Fruit fly (Drosophila melanogaster) whole organism, embryonic: ENCODE results near the gene Lcp65Ac.
A peak's percentile ranks its signal among the peaks of the same experiment; 100 is the strongest.

ENCODE experiments used
- Awh ChIP-seq: fragments of 200-800 bp; sonication (Bioruptor generic); IDR thresholded peaks from 2 replicates; pipeline ENCODE4, ENCODE4 v1.3.6; 2022; ENCODE audit warnings: missing biosample characterization, missing genetic modification characterization
- B-H1 ChIP-seq: fragments of 200-800 bp; sonication (Bioruptor generic); IDR thresholded peaks from 3 replicates; pipeline ENCODE4 v1.3.6; 2022; ENCODE audit warnings: missing biosample characterization, missing genetic modification characterization
- Bgb ChIP-seq: fragments of 200-800 bp; sonication (Bioruptor generic); IDR thresholded peaks from 2 replicates; pipeline ENCODE4 v1.3.6; 2022; ENCODE audit warnings: missing biosample characterization, missing genetic modification characterization; ENCODE audit not compliant: partially characterized antibody
- BtbVII ChIP-seq: fragments of 200-800 bp; sonication (Bioruptor generic); optimal IDR thresholded peaks from 3 replicates; lab custom pipeline; 2017; ENCODE audit warnings: missing biosample characterization, mild to moderate bottlenecking, missing genetic modification characterization
- CG10147 ChIP-seq: fragments of 200-800 bp; sonication (Bioruptor generic); optimal IDR thresholded peaks from 2 replicates; lab custom pipeline; 2019; ENCODE audit warnings: missing biosample characterization, mild to moderate bottlenecking, missing genetic modification characterization, moderate library complexity
- CG10267 ChIP-seq: fragments of 200-800 bp; sonication (Bioruptor generic); optimal IDR thresholded peaks from 2 replicates; lab custom pipeline; 2018; ENCODE audit warnings: missing biosample characterization, mild to moderate bottlenecking, missing genetic modification characterization, moderate library complexity
- CG11560 ChIP-seq: fragments of 200-800 bp; sonication (Bioruptor generic); IDR thresholded peaks from 3 replicates; pipeline ENCODE4 v1.3.6; 2022; ENCODE audit warnings: missing biosample characterization, missing genetic modification characterization
- CG12104 ChIP-seq: fragments of 200-800 bp; sonication (Bioruptor generic); optimal IDR thresholded peaks from 3 replicates; lab custom pipeline; 2016; ENCODE audit warnings: missing biosample characterization, missing genetic modification characterization
- CG12659 ChIP-seq: fragments of 200-800 bp; sonication (Bioruptor generic); optimal IDR thresholded peaks from 3 replicates; lab custom pipeline; 2017; ENCODE audit warnings: mild to moderate bottlenecking, missing biosample characterization, missing genetic modification reagents, missing genetic modification characterization
- CG12942 ChIP-seq: fragments of 200-800 bp; sonication (Bioruptor generic); optimal IDR thresholded peaks from 3 replicates; lab custom pipeline; 2016; ENCODE audit warnings: missing biosample characterization, missing genetic modification characterization
- CG13296 ChIP-seq: fragments of 200-800 bp; sonication (Bioruptor generic); optimal IDR thresholded peaks from 3 replicates; lab custom pipeline; 2018; ENCODE audit warnings: missing biosample characterization, mild to moderate bottlenecking, missing genetic modification characterization
- CG14965 ChIP-seq: fragments of 200-800 bp; sonication (Bioruptor generic); optimal IDR thresholded peaks from 2 replicates; lab custom pipeline; 2016; ENCODE audit warnings: missing biosample characterization, missing genetic modification characterization, borderline replicate concordance
- CG17361 ChIP-seq: fragments of 200-800 bp; sonication (Bioruptor generic); IDR thresholded peaks from 3 replicates; pipeline ENCODE4 v1.3.6; 2022; ENCODE audit warnings: missing biosample characterization, missing genetic modification characterization
- CG17912 ChIP-seq: fragments of 200-800 bp; sonication (Bioruptor generic); optimal IDR thresholded peaks from 2 replicates; lab custom pipeline; 2018; ENCODE audit warnings: missing biosample characterization, mild to moderate bottlenecking, missing genetic modification characterization
- CG2120 ChIP-seq: fragments of 200-800 bp; sonication (Bioruptor generic); optimal IDR thresholded peaks from 3 replicates; lab custom pipeline; 2016; ENCODE audit warnings: missing biosample characterization, missing genetic modification characterization
- CG30020 ChIP-seq: fragments of 200-800 bp; optimal IDR thresholded peaks from 2 replicates; lab custom pipeline; 2019; ENCODE audit warnings: missing biosample characterization, mild to moderate bottlenecking, missing genetic modification characterization, moderate library complexity
- CG30431 ChIP-seq: fragments of 200-800 bp; sonication (Bioruptor generic); optimal IDR thresholded peaks from 2 replicates; lab custom pipeline; 2017; ENCODE audit warnings: missing biosample characterization, missing genetic modification characterization
- CG34422 ChIP-seq: fragments of 200-800 bp; sonication (Bioruptor generic); IDR thresholded peaks from 3 replicates; pipeline ENCODE4 v1.3.6; 2022; ENCODE audit warnings: missing biosample characterization, missing genetic modification characterization
- CG6175 ChIP-seq: fragments of 200-800 bp; sonication (Bioruptor generic); IDR thresholded peaks from 3 replicates; pipeline ENCODE4 v1.3.6; 2022; ENCODE audit warnings: missing biosample characterization, missing genetic modification characterization
- CG7357 ChIP-seq: fragments of 200-800 bp; sonication (Bioruptor generic); IDR thresholded peaks from 3 replicates; pipeline ENCODE4 v1.3.6; 2022; ENCODE audit warnings: missing biosample characterization, missing genetic modification characterization
- CG7786 ChIP-seq: fragments of 200-800 bp; sonication (Bioruptor generic); optimal IDR thresholded peaks from 2 replicates; lab custom pipeline; 2016; ENCODE audit warnings: missing biosample characterization, missing genetic modification characterization
- CG8388 ChIP-seq: fragments of 200-800 bp; sonication (Bioruptor generic); optimal IDR thresholded peaks from 2 replicates; lab custom pipeline; 2019; ENCODE audit warnings: missing biosample characterization, mild to moderate bottlenecking, missing genetic modification characterization, moderate library complexity
- CG9932 ChIP-seq: fragments of 200-800 bp; sonication (Bioruptor generic); IDR thresholded peaks from 2 replicates; pipeline ENCODE4 v1.3.6; 2022; ENCODE audit warnings: missing biosample characterization, missing genetic modification characterization
- D ChIP-seq, 2 experiments: fragments of 200-800 bp in 1 of 2; fragments of >200 bp in 1 of 2; sonication (Bioruptor generic) in 1 of 2; optimal IDR thresholded peaks; 2 replicates in 1 of 2; 3 replicates in 1 of 2; lab custom pipeline; 2017; ENCODE audit warnings: mild to moderate bottlenecking in 1 of 2, missing biosample characterization in 1 of 2, missing genetic modification characterization in 1 of 2, missing genetic modification reagents in 1 of 2
- Dad ChIP-seq: fragments of 200-800 bp; sonication (Bioruptor generic); optimal IDR thresholded peaks from 3 replicates; lab custom pipeline; 2016; ENCODE audit warnings: missing biosample characterization, missing genetic modification characterization
- ERR ChIP-seq: fragments of 200-800 bp; sonication (Bioruptor generic); optimal IDR thresholded peaks from 2 replicates; lab custom pipeline; 2016; ENCODE audit warnings: missing biosample characterization, missing genetic modification characterization
- Hr39 ChIP-seq: fragments of >200 bp; optimal IDR thresholded peaks from 2 replicates; lab custom pipeline; 2017
- Hr78 ChIP-seq, 2 experiments: fragments of 200-800 bp in 1 of 2; fragments of >200 bp in 1 of 2; sonication (Bioruptor generic) in 1 of 2; optimal IDR thresholded peaks; 2 replicates each; lab custom pipeline; 2017 to 2019; ENCODE audit warnings: missing biosample characterization in 2 of 2, missing genetic modification characterization in 2 of 2, mild to moderate bottlenecking in 1 of 2, moderate library complexity in 1 of 2
- Med ChIP-seq: fragments of 200-800 bp; sonication (Bioruptor generic); peaks from one replicate; lab custom pipeline; 2016; ENCODE audit warnings: missing biosample characterization, missing genetic modification characterization, mild to moderate bottlenecking, inconsistent platforms, moderate library complexity
- Optix ChIP-seq: fragments of 200-800 bp; sonication (Bioruptor generic); IDR thresholded peaks from 3 replicates; pipeline ENCODE4 v1.3.6; 2022; ENCODE audit warnings: missing biosample characterization, missing genetic modification characterization
- ase ChIP-seq: fragments of 200-800 bp; sonication (Bioruptor generic); IDR thresholded peaks from 3 replicates; pipeline ENCODE4 v1.3.6; 2022; ENCODE audit warnings: missing biosample characterization, missing genetic modification characterization
- br ChIP-seq: fragments of >200 bp; optimal IDR thresholded peaks from 2 replicates; lab custom pipeline; 2017
- chm ChIP-seq: fragments of 200-800 bp; sonication (Bioruptor generic); IDR thresholded peaks from 2 replicates; pipeline ENCODE4 v1.3.6; 2022; ENCODE audit warnings: missing biosample characterization, missing genetic modification characterization
- croc ChIP-seq: fragments of 200-800 bp; sonication (Bioruptor generic); conservative IDR thresholded peaks from 3 replicates; pipeline ENCODE4 v1.3.6; 2022; ENCODE audit warnings: missing biosample characterization, missing genetic modification characterization
- crp ChIP-seq, 2 experiments: fragments of 200-800 bp; sonication (Bioruptor generic); optimal IDR thresholded peaks; 2 replicates in 1 of 2; 3 replicates in 1 of 2; lab custom pipeline; 2017; ENCODE audit warnings: missing biosample characterization in 2 of 2, missing genetic modification characterization in 2 of 2, mild to moderate bottlenecking in 1 of 2, moderate library complexity in 1 of 2
- dmrt11E ChIP-seq: fragments of 200-800 bp; sonication (Bioruptor generic); optimal IDR thresholded peaks from 3 replicates; lab custom pipeline; 2018; ENCODE audit warnings: missing biosample characterization, mild to moderate bottlenecking, missing genetic modification characterization, moderate library complexity
- fd96Cb ChIP-seq: fragments of 200-800 bp; sonication (Bioruptor generic); optimal IDR thresholded peaks from 2 replicates; lab custom pipeline; 2018; ENCODE audit warnings: missing biosample characterization, mild to moderate bottlenecking, missing genetic modification characterization, moderate library complexity
- gcm2 ChIP-seq: fragments of 200-800 bp; sonication (Bioruptor generic); optimal IDR thresholded peaks from 2 replicates; lab custom pipeline; 2016; ENCODE audit warnings: missing biosample characterization, missing genetic modification characterization
- ham ChIP-seq: fragments of 200-800 bp; sonication (Bioruptor generic); IDR thresholded peaks from 2 replicates; pipeline ENCODE4 v1.3.6; 2022; ENCODE audit warnings: missing biosample characterization, missing genetic modification characterization
- inv ChIP-seq: fragments of 200-800 bp; sonication (Bioruptor generic); IDR thresholded peaks from 2 replicates; pipeline ENCODE4 v1.3.6; 2022; ENCODE audit warnings: missing biosample characterization, missing genetic modification characterization; ENCODE audit not compliant: partially characterized antibody
- ken ChIP-seq: fragments of 200-800 bp; sonication (Bioruptor generic); IDR thresholded peaks from 3 replicates; pipeline ENCODE4 v1.3.6; 2022; ENCODE audit warnings: missing biosample characterization, missing genetic modification characterization
- klu ChIP-seq: fragments of 200-800 bp; sonication (Bioruptor generic); IDR thresholded peaks from 2 replicates; pipeline ENCODE4 v1.3.6; 2022; ENCODE audit warnings: missing biosample characterization, missing genetic modification characterization
- lab ChIP-seq: fragments of 200-800 bp; sonication (Bioruptor generic); optimal IDR thresholded peaks from 3 replicates; lab custom pipeline; 2017; ENCODE audit warnings: missing biosample characterization, missing genetic modification characterization, mild to moderate bottlenecking, moderate library complexity, missing genetic modification reagents
- lola ChIP-seq, 3 experiments: fragments of >200 bp in 2 of 3; fragments of 200-800 bp in 1 of 3; sonication (Bioruptor generic) in 1 of 3; optimal IDR thresholded peaks; 2 replicates each; lab custom pipeline; 2017 to 2019; ENCODE audit warnings: missing biosample characterization in 3 of 3, missing genetic modification characterization in 3 of 3, mild to moderate bottlenecking in 1 of 3, moderate library complexity in 1 of 3
- luna ChIP-seq: fragments of 200-800 bp; sonication (Bioruptor generic); optimal IDR thresholded peaks from 2 replicates; lab custom pipeline; 2016; ENCODE audit warnings: missing biosample characterization, missing genetic modification characterization
- phol ChIP-seq: fragments of 200-800 bp; sonication (Bioruptor generic); optimal IDR thresholded peaks from 3 replicates; lab custom pipeline; 2018; ENCODE audit warnings: missing biosample characterization, mild to moderate bottlenecking, missing genetic modification characterization, moderate library complexity
- repo ChIP-seq: fragments of 200-800 bp; sonication (Bioruptor generic); optimal IDR thresholded peaks from 2 replicates; lab custom pipeline; 2016; ENCODE audit warnings: missing biosample characterization, missing genetic modification characterization
- tin ChIP-seq: fragments of 200-800 bp; sonication (Bioruptor generic); optimal IDR thresholded peaks from 3 replicates; lab custom pipeline; 2016; ENCODE audit warnings: missing biosample characterization, missing genetic modification characterization
- trem ChIP-seq: fragments of 200-800 bp; optimal IDR thresholded peaks from 3 replicates; lab custom pipeline; 2019; ENCODE audit warnings: missing biosample characterization, mild to moderate bottlenecking, missing genetic modification characterization, moderate library complexity
- zf30C ChIP-seq: fragments of 200-800 bp; sonication (Bioruptor generic); optimal IDR thresholded peaks from 3 replicates; lab custom pipeline; 2018; ENCODE audit warnings: missing biosample characterization, mild to moderate bottlenecking, missing genetic modification characterization

Lcp65Ac gene

dm6 chr3L:6181776-6182175, 37.2 kb downstream of the Lcp65Ac start, which contains the start of gene CG10274 (continued):
- TF ChIP-seq CG30020 (tag; lab: Kevin White, UChicago) (peak; percentile 79), CG7357 (GFP tag; lab: Robert Waterston, UW) (peak; percentile 33; the same call in 1 of the 3 replicates), repo (peak; percentile 40), CG6175 (GFP tag; lab: Robert Waterston, UW) (no peak), CG14965 (GFP tag; lab: Kevin White, UChicago) (no peak), CG30431 (GFP tag; lab: Kevin White, UChicago) (peak; percentile 16), CG34422 (GFP tag; lab: Robert Waterston, UW) (peak; percentile 77; the same call in 2 of the 3 replicates), zf30C (GFP tag; lab: Kevin White, UChicago) (no peak), CG12104 (peak; percentile 51), B-H1 (GFP tag; lab: Robert Waterston, UW) (peak; percentile 44; the same call in 2 of the 3 replicates), BtbVII (GFP tag; lab: Kevin White, UChicago) (no peak), dmrt11E (peak; percentile 77), CG7786 (peak; percentile 71), ham (no peak), crp (GFP tag; optimal IDR thresholded peaks at IDR 0.05; lab: Kevin White, UChicago) (peak in 1 of 2 experiments; percentile 16), Dad (GFP tag; lab: Kevin White, UChicago) (peak; percentile 49), CG11560 (tag; lab: Robert Waterston, UW) (0 out of 3 replicates have a peak, but pooled peaks have one; percentile 23), Optix (GFP tag; lab: Robert Waterston, UW) (no peak), trem (peak; percentile 98), luna (peak; percentile 65), inv (no peak), klu (GFP tag; lab: Robert Waterston, UW) (peak; percentile 73; the same call in 1 of the 2 replicates), phol (tag; lab: Kevin White, UChicago) (peak; percentile 86), gcm2 (GFP tag; lab: Kevin White, UChicago) (peak; percentile 54), croc (GFP tag; lab: Robert Waterston, UW) (peak; percentile 62; the same call in 2 of the 3 replicates), CG17361 (GFP tag; lab: Robert Waterston, UW) (no peak; the same call in 1 of the 3 replicates), CG12659 (GFP tag; lab: Kevin White, UChicago) (peak; percentile 84), br (no peak), Bgb (GFP tag; lab: Robert Waterston, UW) (no peak), lola (GFP tag; optimal IDR thresholded peaks at IDR 0.05; lab: Kevin White, UChicago) (peak in 1 of 3 experiments; percentile 81), fd96Cb (tag; lab: Kevin White, UChicago) (peak; percentile 65), Hr78 (GFP tag; optimal IDR thresholded peaks at IDR 0.05; lab: Kevin White, UChicago) (no peak), CG9932 (GFP tag; lab: Robert Waterston, UW) (peak; percentile 88), CG2120 (GFP tag; lab: Kevin White, UChicago) (peak; percentile 91), chm (GFP tag; lab: Robert Waterston, UW) (no peak), D (optimal IDR thresholded peaks at IDR 0.05; lab: Kevin White, UChicago) (no peak), D (GFP tag; optimal IDR thresholded peaks at IDR 0.05; lab: Kevin White, UChicago) (peak; percentile 29), ase (GFP tag; lab: Robert Waterston, UW) (0 out of 3 replicates have a peak, but pooled peaks have one; percentile 13), CG12942 (GFP tag; lab: Kevin White, UChicago) (peak; percentile 72), Med (GFP tag; lab: Kevin White, UChicago) (peak; percentile 93), lab (GFP tag; lab: Kevin White, UChicago) (no peak), Awh (no peak), CG10267 (peak; percentile 98), CG13296 (GFP tag; lab: Kevin White, UChicago) (no peak), CG17912 (GFP tag; lab: Kevin White, UChicago) (no peak), ERR (no peak), ken (GFP tag; lab: Robert Waterston, UW) (peak; percentile 55; the same call in 2 of the 3 replicates), CG10147 (no peak), tin (GFP tag; lab: Kevin White, UChicago) (peak; percentile 79), Hr39 (no peak), CG8388 (peak; percentile 50)
